Worm (Caenorhabditis elegans): ENCODE measurements around the gene Y43C5B.2.

Y43C5B.2 gene

ce11 chrIV:10352243-10352642, at the start of gene Y43C5B.2:
Gene Y43C5B.2, minus strand, starts transcription at chrIV:10352343.
- TF ChIP-seq ZK546.5 (tag; optimal IDR thresholded peaks at IDR 0.05) (no peak), unc-62 (GFP tag; optimal IDR thresholded peaks at IDR 0.05) (no peak), nhr-25 (tag; optimal IDR thresholded peaks at IDR 0.05) (no peak), eor-1 (tag; optimal IDR thresholded peaks at IDR 0.05) (no peak), sea-2 (GFP tag; optimal IDR thresholded peaks at IDR 0.05) (no peak)

- TF ChIP-seq nhr-25 (tag; optimal IDR thresholded peaks at IDR 0.05) = no peak
- no peak for TF ChIP-seq nhr-67 (tag; optimal IDR thresholded peaks at IDR 0.05)
- no peak for TF ChIP-seq pqm-1 (tag; optimal IDR thresholded peaks at IDR 0.05)
- no peak for TF ChIP-seq ceh-28 (tag; optimal IDR thresholded peaks at IDR 0.05)
- TF ChIP-seq fkh-10 (GFP tag; optimal IDR thresholded peaks at IDR 0.05) = peak; percentile 32
- no peak for TF ChIP-seq aly-2 (tag; optimal IDR thresholded peaks at IDR 0.05)
- TF ChIP-seq nfya-1 (tag; optimal IDR thresholded peaks at IDR 0.05; ENCODE audit: insufficient read depth) = peak; percentile 10
- no peak for TF ChIP-seq daf-12 (tag; optimal IDR thresholded peaks at IDR 0.05)
- no peak for TF ChIP-seq tbx-2 (tag; optimal IDR thresholded peaks at IDR 0.05)
Measured at ce11 chrIV:10398244-10398643, 46.1 kb upstream of the Y43C5B.2 start.

- TF ChIP-seq daf-12 (tag; optimal IDR thresholded peaks at IDR 0.05) (no peak), mdl-1 (tag; optimal IDR thresholded peaks at IDR 0.05) (no peak), fkh-10 (GFP tag; optimal IDR thresholded peaks at IDR 0.05) (peak; percentile 67), nhr-77 (tag; optimal IDR thresholded peaks at IDR 0.05) (no peak)
Measured at ce11 chrIV:10396827-10397226, 44.7 kb upstream of the Y43C5B.2 start.

ce11 chrIV:10394858-10395257, 42.7 kb upstream of the Y43C5B.2 start, which contains the start of gene R10H10.4:
Gene R10H10.4, minus strand, starts transcription at chrIV:10394958.
- TF ChIP-seq nhr-12 (tag; optimal IDR thresholded peaks at IDR 0.05) (no peak), lsy-12 (tag; optimal IDR thresholded peaks at IDR 0.05) (no peak), mml-1 (tag; optimal IDR thresholded peaks at IDR 0.05) (no peak), elt-2 (tag; optimal IDR thresholded peaks at IDR 0.05) (no peak), elt-1 (tag; optimal IDR thresholded peaks at IDR 0.05) (no peak), ceh-16 (tag; optimal IDR thresholded peaks at IDR 0.05) (no peak), tbx-2 (tag; optimal IDR thresholded peaks at IDR 0.05) (no peak), skn-1 (tag; optimal IDR thresholded peaks at IDR 0.05) (no peak), ceh-82 (tag; optimal IDR thresholded peaks at IDR 0.05) (no peak), fkh-10 (GFP tag; optimal IDR thresholded peaks at IDR 0.05) (no peak), lin-39 (tag; optimal IDR thresholded peaks at IDR 0.05) (no peak), ZK546.5 (tag; optimal IDR thresholded peaks at IDR 0.05) (no peak), nhr-28 (tag; optimal IDR thresholded peaks at IDR 0.05) (no peak), lin-15B (tag; optimal IDR thresholded peaks at IDR 0.05) (no peak), fkh-2 (tag; optimal IDR thresholded peaks at IDR 0.05) (no peak)

ce11 chrIV:10391827-10392226, 39.7 kb upstream of the Y43C5B.2 start, which contains the start of gene spe-26:
Gene spe-26, minus strand, starts transcription at chrIV:10391927.
- TF ChIP-seq ceh-16 (tag; optimal IDR thresholded peaks at IDR 0.05) (no peak), fkh-10 (GFP tag; optimal IDR thresholded peaks at IDR 0.05) (no peak), ZK546.5 (tag; optimal IDR thresholded peaks at IDR 0.05) (no peak), nhr-77 (tag; optimal IDR thresholded peaks at IDR 0.05) (no peak)

- TF ChIP-seq elt-3 (tag; optimal IDR thresholded peaks at IDR 0.05) (no peak), elt-2 (tag; optimal IDR thresholded peaks at IDR 0.05) (peak; percentile 85), pqm-1 (tag; optimal IDR thresholded peaks at IDR 0.05) (peak; percentile 78)
Measured at ce11 chrIV:10388263-10388662, 36.1 kb upstream of the Y43C5B.2 start, which contains the start of gene R10H10.3. Gene R10H10.3, plus strand, starts transcription at chrIV:10388505.

- TF ChIP-seq pqm-1 (tag; optimal IDR thresholded peaks at IDR 0.05) = no peak
- TF ChIP-seq R02D3.7 (tag; optimal IDR thresholded peaks at IDR 0.05) = no peak
- TF ChIP-seq snpc-4 (tag; optimal IDR thresholded peaks at IDR 0.05) = no peak
- no peak for TF ChIP-seq zag-1 (tag; optimal IDR thresholded peaks at IDR 0.05)
Measured at ce11 chrIV:10387113-10387512, 35.0 kb upstream of the Y43C5B.2 start, which contains the start of gene nfu-1. Gene nfu-1, plus strand, starts transcription at chrIV:10387413.

All from whole organism, L3 larva.